Fruit fly (Drosophila melanogaster) whole organism, embryonic: ENCODE measurements around the gene RpS5b.

Experiments
- ATbp ChIP-seq: fragments of 200-800 bp; sonication (Bioruptor generic); optimal IDR thresholded peaks from 2 replicates; lab custom pipeline; 2017; ENCODE audit warnings: missing biosample characterization, mild to moderate bottlenecking, missing genetic modification characterization, missing genetic modification reagents
- Abd-B ChIP-seq: fragments of 200-800 bp; sonication (Bioruptor generic); optimal IDR thresholded peaks from 2 replicates; lab custom pipeline; 2018; ENCODE audit warnings: missing biosample characterization, mild to moderate bottlenecking, missing genetic modification characterization, moderate library complexity
- Antp ChIP-seq: fragments of 200-800 bp; sonication (Bioruptor generic); optimal IDR thresholded peaks from 3 replicates; lab custom pipeline; 2016; ENCODE audit warnings: missing biosample characterization, missing genetic modification characterization
- B-H2 ChIP-seq: fragments of 200-800 bp; sonication (Bioruptor generic); optimal IDR thresholded peaks from 2 replicates; lab custom pipeline; 2018; ENCODE audit warnings: missing biosample characterization, mild to moderate bottlenecking, missing genetic modification characterization
- CG10979 ChIP-seq: fragments of 200-800 bp; sonication (Bioruptor generic); optimal IDR thresholded peaks from 2 replicates; lab custom pipeline; 2018; ENCODE audit warnings: missing biosample characterization, mild to moderate bottlenecking, missing genetic modification characterization, moderate library complexity
- CG1233 ChIP-seq: fragments of 200-800 bp; sonication (Bioruptor generic); optimal IDR thresholded peaks from 4 replicates; lab custom pipeline; 2018; ENCODE audit warnings: missing biosample characterization, mild to moderate bottlenecking, missing genetic modification characterization
- CG14441 ChIP-seq: fragments of 200-800 bp; sonication (Bioruptor generic); IDR thresholded peaks from 2 replicates; pipeline ENCODE4 v1.3.6; 2022; ENCODE audit warnings: missing biosample characterization, missing genetic modification characterization
- CG1602 ChIP-seq: fragments of 200-800 bp; sonication (Bioruptor generic); optimal IDR thresholded peaks from 3 replicates; lab custom pipeline; 2016; ENCODE audit warnings: missing biosample characterization, missing genetic modification characterization
- CG1603 ChIP-seq: fragments of 200-800 bp; sonication (Bioruptor generic); optimal IDR thresholded peaks from 2 replicates; lab custom pipeline; 2019; ENCODE audit warnings: missing biosample characterization, mild to moderate bottlenecking, missing genetic modification characterization, moderate library complexity
- CG2199 ChIP-seq: fragments of 200-800 bp; sonication (Bioruptor generic); IDR thresholded peaks from 3 replicates; pipeline ENCODE4 v1.3.6; 2022; ENCODE audit warnings: missing biosample characterization, missing genetic modification characterization
- CG31365 ChIP-seq: fragments of 200-800 bp; sonication (Bioruptor generic); optimal IDR thresholded peaks from 2 replicates; lab custom pipeline; 2018; ENCODE audit warnings: missing biosample characterization, mild to moderate bottlenecking, missing genetic modification characterization
- CG3995 ChIP-seq: fragments of 200-800 bp; sonication (Bioruptor generic); optimal IDR thresholded peaks from 3 replicates; lab custom pipeline; 2016; ENCODE audit warnings: missing biosample characterization, missing genetic modification characterization
- CG4282 ChIP-seq: fragments of 200-800 bp; sonication (Bioruptor generic); optimal IDR thresholded peaks from 2 replicates; lab custom pipeline; 2016; ENCODE audit warnings: missing biosample characterization, missing genetic modification characterization
- CG6175 ChIP-seq: fragments of 200-800 bp; sonication (Bioruptor generic); IDR thresholded peaks from 3 replicates; pipeline ENCODE4 v1.3.6; 2022; ENCODE audit warnings: missing biosample characterization, missing genetic modification characterization
- CG8089 ChIP-seq: fragments of 200-800 bp; sonication (Bioruptor generic); optimal IDR thresholded peaks from 3 replicates; lab custom pipeline; 2016; ENCODE audit warnings: missing biosample characterization, missing genetic modification characterization
- CG8359 ChIP-seq: fragments of 200-800 bp; sonication (Bioruptor generic); optimal IDR thresholded peaks from 2 replicates; lab custom pipeline; 2017; ENCODE audit warnings: missing biosample characterization, mild to moderate bottlenecking, missing genetic modification characterization, borderline replicate concordance
- CG8944 ChIP-seq: fragments of 200-800 bp; sonication (Bioruptor generic); optimal IDR thresholded peaks from 3 replicates; lab custom pipeline; 2016; ENCODE audit warnings: missing biosample characterization, missing genetic modification characterization
- CG9727 ChIP-seq: fragments of 200-800 bp; sonication (Bioruptor generic); optimal IDR thresholded peaks from 3 replicates; lab custom pipeline; 2017; ENCODE audit warnings: missing biosample characterization, mild to moderate bottlenecking, missing genetic modification characterization
- D19A ChIP-seq: fragments of 200-800 bp; optimal IDR thresholded peaks from 3 replicates; lab custom pipeline; 2019; ENCODE audit warnings: missing biosample characterization, mild to moderate bottlenecking, missing genetic modification characterization, moderate library complexity
- Doc3 ChIP-seq: fragments of 200-800 bp; sonication (Bioruptor generic); IDR thresholded peaks from 3 replicates; pipeline ENCODE4 v1.3.6; 2022; ENCODE audit warnings: missing biosample characterization, missing genetic modification characterization; ENCODE audit not compliant: partially characterized antibody
- Ets97D ChIP-seq: fragments of 200-800 bp; sonication (Bioruptor generic); optimal IDR thresholded peaks from 3 replicates; lab custom pipeline; 2016; ENCODE audit warnings: missing biosample characterization, missing genetic modification characterization
- GATAe ChIP-seq: fragments of 200-800 bp; sonication (Bioruptor generic); conservative IDR thresholded peaks from 2 replicates; pipeline ENCODE4 v1.3.6; 2022; ENCODE audit warnings: missing biosample characterization, missing genetic modification characterization
- HHEX ChIP-seq: fragments of 200-800 bp; sonication (Bioruptor generic); optimal IDR thresholded peaks from 3 replicates; lab custom pipeline; 2017; ENCODE audit warnings: missing biosample characterization, mild to moderate bottlenecking, missing genetic modification characterization, missing genetic modification reagents
- NFAT ChIP-seq: fragments of 200-800 bp; sonication (Bioruptor generic); IDR thresholded peaks from 2 replicates; pipeline ENCODE4 v1.3.6; 2022; ENCODE audit warnings: missing biosample characterization, missing genetic modification characterization
- Nf-YC ChIP-seq: fragments of 200-800 bp; optimal IDR thresholded peaks from 3 replicates; lab custom pipeline; 2019; ENCODE audit warnings: missing biosample characterization, mild to moderate bottlenecking, missing genetic modification characterization, moderate library complexity
- Six4 ChIP-seq: fragments of 200-800 bp; sonication (Bioruptor generic); optimal IDR thresholded peaks from 2 replicates; lab custom pipeline; 2016; ENCODE audit warnings: missing biosample characterization, missing genetic modification characterization
- Vsx1 ChIP-seq: fragments of 200-800 bp; sonication (Bioruptor generic); optimal IDR thresholded peaks from 2 replicates; lab custom pipeline; 2017; ENCODE audit warnings: missing biosample characterization, mild to moderate bottlenecking, missing genetic modification characterization, missing genetic modification reagents
- Xbp1 ChIP-seq: fragments of 200-800 bp; sonication (Bioruptor generic); optimal IDR thresholded peaks from 3 replicates; lab custom pipeline; 2016; ENCODE audit warnings: missing biosample characterization, mild to moderate bottlenecking, missing genetic modification characterization
- ara ChIP-seq: fragments of 200-800 bp; sonication (Bioruptor generic); IDR thresholded peaks from 2 replicates; pipeline ENCODE4 v1.3.6; 2022; ENCODE audit warnings: missing biosample characterization, missing genetic modification characterization
- ash1 ChIP-seq: fragments of 200-800 bp; sonication (Bioruptor generic); optimal IDR thresholded peaks from 2 replicates; lab custom pipeline; 2018; ENCODE audit warnings: missing biosample characterization, mild to moderate bottlenecking, missing genetic modification characterization
- btn ChIP-seq: fragments of 200-800 bp; sonication (Bioruptor generic); optimal IDR thresholded peaks from 2 replicates; lab custom pipeline; 2016; ENCODE audit warnings: missing biosample characterization, missing genetic modification characterization
- crol ChIP-seq: fragments of 200-800 bp; sonication (Bioruptor generic); IDR thresholded peaks from 2 replicates; pipeline ENCODE4 v1.3.6; 2022; ENCODE audit warnings: missing biosample characterization, missing genetic modification characterization
- eve ChIP-seq, 2 experiments: fragments of >200 bp; optimal IDR thresholded peaks; 2 replicates each; lab custom pipeline; 2017; ENCODE audit warnings: missing biosample characterization in 2 of 2, missing genetic modification characterization in 2 of 2
- fru ChIP-seq: fragments of >200 bp; optimal IDR thresholded peaks from 2 replicates; lab custom pipeline; 2017
- gcm2 ChIP-seq: fragments of 200-800 bp; sonication (Bioruptor generic); optimal IDR thresholded peaks from 2 replicates; lab custom pipeline; 2016; ENCODE audit warnings: missing biosample characterization, missing genetic modification characterization
- grau ChIP-seq: fragments of 200-800 bp; optimal IDR thresholded peaks from 3 replicates; lab custom pipeline; 2019; ENCODE audit warnings: missing biosample characterization, mild to moderate bottlenecking, missing genetic modification characterization, moderate library complexity
- insv ChIP-seq, 2 experiments: fragments of 200-800 bp; sonication (Bioruptor generic); optimal IDR thresholded peaks; 3 replicates each; lab custom pipeline; 2016 to 2018; ENCODE audit warnings: missing biosample characterization in 2 of 2, missing genetic modification characterization in 2 of 2
- jing ChIP-seq: fragments of 200-800 bp; sonication (Bioruptor generic); optimal IDR thresholded peaks from 2 replicates; lab custom pipeline; 2018; ENCODE audit warnings: missing biosample characterization, mild to moderate bottlenecking, missing genetic modification characterization
- lbe ChIP-seq: fragments of 200-800 bp; sonication (Bioruptor generic); optimal IDR thresholded peaks from 2 replicates; lab custom pipeline; 2016; ENCODE audit warnings: missing biosample characterization, mild to moderate bottlenecking, missing genetic modification characterization
- lilli ChIP-seq: fragments of 200-800 bp; sonication (Bioruptor generic); optimal IDR thresholded peaks from 3 replicates; lab custom pipeline; 2016; ENCODE audit warnings: missing biosample characterization, missing genetic modification characterization
- nerfin-2 ChIP-seq: fragments of 200-800 bp; sonication (Bioruptor generic); IDR thresholded peaks from 2 replicates; pipeline ENCODE4 v1.3.6; 2022; ENCODE audit warnings: missing biosample characterization, missing genetic modification characterization; ENCODE audit not compliant: partially characterized antibody
- nom ChIP-seq: fragments of 200-800 bp; sonication (Bioruptor generic); optimal IDR thresholded peaks from 2 replicates; lab custom pipeline; 2017; ENCODE audit warnings: missing biosample characterization, missing genetic modification characterization, mild to moderate bottlenecking, moderate library complexity, missing genetic modification reagents
- pfk ChIP-seq: fragments of 200-800 bp; sonication (Bioruptor generic); optimal IDR thresholded peaks from 2 replicates; lab custom pipeline; 2018; ENCODE audit warnings: missing biosample characterization, mild to moderate bottlenecking, missing genetic modification characterization, moderate library complexity
- pros ChIP-seq: fragments of 200-800 bp; sonication (Bioruptor generic); optimal IDR thresholded peaks from 3 replicates; lab custom pipeline; 2019; ENCODE audit warnings: missing biosample characterization, mild to moderate bottlenecking, missing genetic modification characterization, moderate library complexity
- sima ChIP-seq: fragments of 200-800 bp; sonication (Bioruptor generic); optimal IDR thresholded peaks from 2 replicates; lab custom pipeline; 2016; ENCODE audit warnings: missing biosample characterization, missing genetic modification characterization
- so ChIP-seq: fragments of 200-800 bp; sonication (Bioruptor generic); IDR thresholded peaks from 3 replicates; pipeline ENCODE4 v1.3.6; 2022; ENCODE audit warnings: missing biosample characterization, missing genetic modification characterization
- tna ChIP-seq: fragments of 200-800 bp; sonication (Bioruptor generic); IDR thresholded peaks from 2 replicates; pipeline ENCODE4 v1.3.6; 2022; ENCODE audit warnings: missing biosample characterization, missing genetic modification characterization; ENCODE audit not compliant: partially characterized antibody
- toy ChIP-seq: fragments of 200-800 bp; sonication (Bioruptor generic); IDR thresholded peaks from 2 replicates; pipeline ENCODE4 v1.3.6; 2022; ENCODE audit warnings: missing biosample characterization, missing genetic modification characterization
- tup ChIP-seq: fragments of 200-800 bp; sonication (Bioruptor generic); optimal IDR thresholded peaks from 2 replicates; lab custom pipeline; 2016; ENCODE audit warnings: missing biosample characterization, mild to moderate bottlenecking, missing genetic modification characterization, moderate library complexity
- wdn ChIP-seq: fragments of 200-800 bp; sonication (Bioruptor generic); IDR thresholded peaks from 2 replicates; pipeline ENCODE4 v1.3.6; 2022; ENCODE audit warnings: missing biosample characterization, missing genetic modification characterization
- yki ChIP-seq: fragments of >200 bp; optimal IDR thresholded peaks from 3 replicates; lab custom pipeline; 2018

The RpS5b gene

DNA sequence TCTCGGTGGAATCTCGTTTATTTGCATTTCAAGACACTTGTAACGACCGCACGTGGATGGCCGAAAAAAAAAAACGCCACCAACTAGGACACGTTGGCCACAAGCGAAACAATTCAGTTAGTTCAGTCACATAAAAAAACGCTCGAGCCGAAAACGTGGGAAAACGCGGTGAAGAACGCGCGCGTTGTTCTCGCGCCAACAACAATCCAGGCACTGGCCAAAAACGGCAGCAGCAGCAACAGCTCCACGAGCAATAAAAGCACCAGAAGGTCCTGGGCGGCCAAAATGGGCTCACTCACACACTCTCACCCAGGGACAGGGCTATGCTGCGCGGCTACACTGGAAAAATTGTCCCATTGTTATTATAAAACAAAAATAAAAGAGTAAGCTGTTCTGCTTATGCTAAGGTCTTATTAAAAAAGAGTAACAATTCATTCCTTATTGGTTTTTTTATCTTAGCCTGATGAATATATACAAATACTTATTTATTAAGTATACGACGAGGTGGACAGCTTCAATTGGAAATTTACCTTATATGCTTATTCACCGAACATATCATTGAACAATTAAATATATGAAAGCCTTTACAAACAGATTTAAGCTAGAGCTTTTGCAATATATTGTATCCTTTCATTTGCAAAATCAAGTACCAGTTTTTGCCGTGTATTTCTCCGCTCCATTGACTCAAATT lies 25.9 kb downstream of the RpS5b start, which contains the start of gene btsz (continued):
- TF ChIP-seq CG8944 (GFP tag; lab: Kevin White, UChicago) (no peak), fru (no peak), CG8359 (GFP tag; lab: Kevin White, UChicago) (no peak), crol (GFP tag; lab: Robert Waterston, UW) (no peak), CG14441 (no peak), GATAe (GFP tag; lab: Robert Waterston, UW) (no peak), Doc3 (GFP tag; lab: Robert Waterston, UW) (no peak), CG6175 (GFP tag; lab: Robert Waterston, UW) (no peak), HHEX (GFP tag; lab: Kevin White, UChicago) (peak; percentile 55), tup (GFP tag; lab: Kevin White, UChicago) (no peak), insv (GFP tag; optimal IDR thresholded peaks at IDR 0.05; lab: Kevin White, UChicago) (no peak), CG9727 (GFP tag; lab: Kevin White, UChicago) (peak; percentile 71), ATbp (GFP tag; lab: Kevin White, UChicago) (peak; percentile 18), Vsx1 (GFP tag; lab: Kevin White, UChicago) (no peak), nerfin-2 (GFP tag; lab: Robert Waterston, UW) (no peak), ara (GFP tag; lab: Robert Waterston, UW) (no peak), Antp (GFP tag; lab: Kevin White, UChicago) (no peak), Ets97D (GFP tag; lab: Kevin White, UChicago) (no peak), Nf-YC (peak; percentile 48), CG31365 (tag; lab: Kevin White, UChicago) (no peak), eve (GFP tag; optimal IDR thresholded peaks at IDR 0.05; lab: Kevin White, UChicago) (no peak), CG2199 (no peak), CG1603 (tag; lab: Kevin White, UChicago) (no peak), CG10979 (tag; lab: Kevin White, UChicago) (no peak), NFAT (GFP tag; lab: Robert Waterston, UW) (no peak), CG3995 (GFP tag; lab: Kevin White, UChicago) (no peak), nom (GFP tag; lab: Kevin White, UChicago) (no peak), grau (tag; lab: Kevin White, UChicago) (peak; percentile 62), tna (GFP tag; lab: Robert Waterston, UW) (no peak), CG1233 (GFP tag; lab: Kevin White, UChicago) (peak; percentile 13), pfk (no peak), CG1602 (GFP tag; lab: Kevin White, UChicago) (no peak), lbe (GFP tag; lab: Kevin White, UChicago) (no peak), Xbp1 (GFP tag; lab: Kevin White, UChicago) (peak; percentile 23), lilli (peak; percentile 39), toy (GFP tag; lab: Robert Waterston, UW) (no peak), CG8089 (no peak), ash1 (GFP tag; lab: Kevin White, UChicago) (no peak), Abd-B (GFP tag; lab: Kevin White, UChicago) (peak; percentile 6), Six4 (GFP tag; lab: Kevin White, UChicago) (no peak), yki (lab: Kevin White, UChicago) (no peak), wdn (GFP tag; lab: Robert Waterston, UW) (no peak), CG4282 (GFP tag; lab: Kevin White, UChicago) (no peak), B-H2 (GFP tag; lab: Kevin White, UChicago) (peak; percentile 11), D19A (no peak), so (GFP tag; lab: Robert Waterston, UW) (no peak), btn (GFP tag; lab: Kevin White, UChicago) (no peak), gcm2 (GFP tag; lab: Kevin White, UChicago) (no peak), jing (GFP tag; lab: Kevin White, UChicago) (no peak), pros (GFP tag; lab: Kevin White, UChicago) (no peak), sima (GFP tag; lab: Kevin White, UChicago) (no peak)
